Fruit fly (Drosophila melanogaster): ENCODE measurements around the gene CG14073.

DNA sequence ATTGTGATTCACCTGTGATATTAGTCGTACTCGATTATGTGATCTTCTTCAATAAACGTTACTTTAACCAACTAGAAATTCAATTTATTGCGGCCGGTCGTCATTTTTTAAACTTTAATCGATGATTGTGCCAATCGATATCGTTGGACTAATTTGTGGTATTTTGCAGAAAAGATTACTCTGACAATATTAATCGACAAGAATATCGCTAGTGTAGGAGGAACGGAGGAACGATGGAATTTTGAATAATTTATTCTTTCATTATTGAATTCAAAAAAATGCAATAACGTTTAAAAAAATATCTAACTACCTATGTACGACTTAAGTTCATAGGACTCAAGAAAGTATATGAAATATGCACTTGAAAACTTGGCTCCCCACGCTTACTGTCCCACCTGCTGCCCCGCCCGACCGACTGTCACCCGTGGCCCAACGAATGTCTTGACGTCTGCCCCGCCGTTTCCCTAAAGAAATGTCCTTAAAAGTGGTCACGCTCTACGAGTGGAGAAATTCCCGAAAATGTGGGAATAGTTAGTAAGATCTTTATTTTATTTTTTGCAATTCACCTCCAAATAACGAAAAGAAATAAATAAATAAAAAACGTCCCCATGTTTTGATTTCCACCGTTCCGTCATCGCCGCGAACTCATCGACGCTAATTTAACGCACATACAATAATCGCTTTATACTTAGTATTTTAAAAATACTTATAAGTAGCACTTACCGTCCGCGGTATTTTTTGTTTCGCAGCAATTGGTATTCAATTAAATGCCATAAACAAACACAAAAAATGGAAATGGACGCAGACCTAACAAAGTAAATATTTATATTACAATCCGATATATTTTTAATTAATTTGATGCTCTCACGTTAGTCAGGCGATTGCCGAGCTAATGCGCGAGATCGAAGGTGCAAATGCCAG, 45.2 kb upstream of the CG14073 start, which contains the start of gene CG14074:
- TF ChIP-seq CG4360 (GFP tag; IDR thresholded peaks at IDR 0.05) = no peak
- peak; percentile 13 for TF ChIP-seq CG4617 (GFP tag; optimal IDR thresholded peaks at IDR 0.05; ENCODE audit: borderline replicate concordance)
- no peak for TF ChIP-seq NC2α (GFP tag; optimal IDR thresholded peaks at IDR 0.05)
- TF ChIP-seq onecut (GFP tag; IDR thresholded peaks at IDR 0.05) = no peak
- TF ChIP-seq gsb (GFP tag; IDR thresholded peaks at IDR 0.05) = no peak
- TF ChIP-seq unc-4 (GFP tag; IDR thresholded peaks at IDR 0.05; ENCODE audit: partially characterized antibody) = peak; percentile 64
- no peak for TF ChIP-seq run (tag; optimal IDR thresholded peaks at IDR 0.05)
- TF ChIP-seq CG5953 (GFP tag; IDR thresholded peaks at IDR 0.05) = no peak
- no peak for TF ChIP-seq Aef1 (GFP tag; IDR thresholded peaks at IDR 0.05)

All from whole organism, embryonic.